Fruit fly (Drosophila melanogaster): Measurements from ENCODE around the gene CG14968.
A peak's percentile ranks its signal among the peaks of the same experiment; 100 is the strongest.

CG14968 gene

DNA sequence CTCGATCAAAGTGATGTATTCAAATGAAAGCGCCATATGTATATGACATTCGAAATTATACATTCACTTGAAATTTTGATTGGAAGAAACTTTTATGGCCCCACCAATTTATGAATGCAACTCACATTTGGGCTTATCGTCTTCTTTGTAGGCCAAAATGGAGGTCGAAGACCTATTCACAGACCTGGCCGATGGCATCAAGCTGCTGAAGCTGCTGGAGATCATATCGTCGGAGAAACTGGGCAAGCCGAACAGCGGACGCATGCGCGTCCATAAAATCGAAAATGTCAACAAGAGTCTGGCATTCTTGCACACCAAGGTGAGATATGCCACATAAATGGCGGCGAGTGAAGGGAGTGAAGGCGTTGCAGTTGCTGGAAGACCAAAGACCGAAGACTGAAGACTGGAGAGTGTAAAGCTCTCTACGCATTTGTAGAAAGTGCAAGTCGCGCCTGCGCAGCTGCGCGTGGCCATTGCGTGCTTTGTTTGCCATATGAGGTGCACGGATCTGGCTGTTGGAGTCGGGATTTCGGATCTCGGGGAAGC lies 49.0 kb upstream of the CG14968 start (continued):
- TF ChIP-seq CG7786 (GFP tag; optimal IDR thresholded peaks at IDR 0.05) (no peak), otp (GFP tag; IDR thresholded peaks at IDR 0.05) (no peak), Poxn (GFP tag; IDR thresholded peaks at IDR 0.05) (no peak), pros (GFP tag; optimal IDR thresholded peaks at IDR 0.05) (peak; percentile 9), Blimp-1 (GFP tag; optimal IDR thresholded peaks at IDR 0.05) (peak; percentile 83), Awh (GFP tag; IDR thresholded peaks at IDR 0.05) (no peak), grn (GFP tag; optimal IDR thresholded peaks at IDR 0.05) (peak; percentile 67), Tbp (GFP tag; optimal IDR thresholded peaks at IDR 0.05) (no peak), MESR4 (GFP tag; optimal IDR thresholded peaks at IDR 0.05) (no peak), bbx (GFP tag; IDR thresholded peaks at IDR 0.05; ENCODE audit: partially characterized antibody) (0 out of 2 replicates have a peak, but pooled peaks have one; percentile 47), oc (tag; optimal IDR thresholded peaks at IDR 0.05) (peak; percentile 50), salm (tag; optimal IDR thresholded peaks at IDR 0.05) (peak; percentile 8), ab (GFP tag; optimal IDR thresholded peaks at IDR 0.05) (no peak)

dm6 chr3L:3350572-3351343 lies 47.8 kb upstream of the CG14968 start:
- no peak for TF ChIP-seq ato (GFP tag; IDR thresholded peaks at IDR 0.05; ENCODE audit: partially characterized antibody)
- TF ChIP-seq NFAT (GFP tag; IDR thresholded peaks at IDR 0.05), result no peak
- TF ChIP-seq CG12942 (GFP tag; optimal IDR thresholded peaks at IDR 0.05), result no peak
- no peak for TF ChIP-seq scrt (GFP tag; optimal IDR thresholded peaks at IDR 0.05)
- no peak for TF ChIP-seq Dll (GFP tag; IDR thresholded peaks at IDR 0.05; ENCODE audit: partially characterized antibody)
- TF ChIP-seq CG17359 (tag; optimal IDR thresholded peaks at IDR 0.05), result peak; percentile 31
- TF ChIP-seq toy (GFP tag; IDR thresholded peaks at IDR 0.05), result no peak
- no peak for TF ChIP-seq aop (GFP tag; IDR thresholded peaks at IDR 0.05)
- TF ChIP-seq Six4 (GFP tag; optimal IDR thresholded peaks at IDR 0.05), result no peak
- no peak for TF ChIP-seq CG14050 (GFP tag; IDR thresholded peaks at IDR 0.05)
- no peak for TF ChIP-seq stwl (tag; optimal IDR thresholded peaks at IDR 0.05)
- peak; percentile 26 for TF ChIP-seq CG10209 (GFP tag; optimal IDR thresholded peaks at IDR 0.05)
- no peak for TF ChIP-seq Tbp (GFP tag; optimal IDR thresholded peaks at IDR 0.05)
- TF ChIP-seq CG16779 (GFP tag; IDR thresholded peaks at IDR 0.05), result no peak
- TF ChIP-seq Mrtf (GFP tag; IDR thresholded peaks at IDR 0.05), result no peak
- peak; percentile 1 for TF ChIP-seq CG1233 (GFP tag; optimal IDR thresholded peaks at IDR 0.05)
- TF ChIP-seq CG34224 (GFP tag; IDR thresholded peaks at IDR 0.05; ENCODE audit: partially characterized antibody), result no peak
- no peak for TF ChIP-seq dmrt99B (tag; optimal IDR thresholded peaks at IDR 0.05)
- no peak for TF ChIP-seq gfzf (GFP tag; optimal IDR thresholded peaks at IDR 0.05)
- no peak for TF ChIP-seq CG16813 (GFP tag; IDR thresholded peaks at IDR 0.05; ENCODE audit: partially characterized antibody)
- TF ChIP-seq tap (tag; optimal IDR thresholded peaks at IDR 0.05), result no peak
- no peak for TF ChIP-seq CG9609 (GFP tag; optimal IDR thresholded peaks at IDR 0.05)
- no peak for TF ChIP-seq danr (GFP tag; IDR thresholded peaks at IDR 0.05)
- TF ChIP-seq CG11085 (GFP tag; IDR thresholded peaks at IDR 0.05), result no peak
- no peak for TF ChIP-seq CG10321 (GFP tag; IDR thresholded peaks at IDR 0.05)
- TF ChIP-seq CG12155 (GFP tag; optimal IDR thresholded peaks at IDR 0.05), result no peak
- TF ChIP-seq HLHmδ (GFP tag; optimal IDR thresholded peaks at IDR 0.05), result no peak
- no peak for TF ChIP-seq Ssrp (tag; optimal IDR thresholded peaks at IDR 0.05)
- TF ChIP-seq trem (tag; optimal IDR thresholded peaks at IDR 0.05), result no peak
- TF ChIP-seq ATbp (GFP tag; optimal IDR thresholded peaks at IDR 0.05), result no peak
- no peak for TF ChIP-seq CG1024 (GFP tag; IDR thresholded peaks at IDR 0.05)
- TF ChIP-seq pum (GFP tag; optimal IDR thresholded peaks at IDR 0.05), result no peak
- TF ChIP-seq CG12769 (tag; optimal IDR thresholded peaks at IDR 0.05), result peak; percentile 10
- TF ChIP-seq CG8478 (optimal IDR thresholded peaks at IDR 0.05), result no peak
- no peak for TF ChIP-seq CG6272 (GFP tag; IDR thresholded peaks at IDR 0.05)
- TF ChIP-seq ash1 (GFP tag; optimal IDR thresholded peaks at IDR 0.05), result no peak
- TF ChIP-seq ara (GFP tag; IDR thresholded peaks at IDR 0.05), result no peak

Data from whole organism, embryonic.